Fruit fly (Drosophila melanogaster) whole organism, embryonic: ENCODE results near the gene CG10834.
A peak's percentile ranks its signal among the peaks of the same experiment; 100 is the strongest.

ENCODE experiments used
- B-H2 ChIP-seq: fragments of 200-800 bp; sonication (Bioruptor generic); optimal IDR thresholded peaks from 2 replicates; lab custom pipeline; 2018; ENCODE audit warnings: missing biosample characterization, mild to moderate bottlenecking, missing genetic modification characterization
- CG11695 ChIP-seq: fragments of 200-800 bp; sonication (Bioruptor generic); IDR thresholded peaks from 3 replicates; pipeline ENCODE4 v1.3.6; 2022; ENCODE audit warnings: missing biosample characterization, missing genetic modification characterization
- CG11696 ChIP-seq: fragments of 200-800 bp; sonication (Bioruptor generic); IDR thresholded peaks from 2 replicates; pipeline ENCODE4 v1.3.6; 2022; ENCODE audit warnings: missing biosample characterization, missing genetic modification characterization
- CG14050 ChIP-seq: fragments of 200-800 bp; sonication (Bioruptor generic); IDR thresholded peaks from 3 replicates; pipeline ENCODE4 v1.3.6; 2022; ENCODE audit warnings: missing biosample characterization, missing genetic modification characterization
- CG14860 ChIP-seq: fragments of 200-800 bp; sonication (Bioruptor generic); IDR thresholded peaks from 3 replicates; pipeline ENCODE4 v1.3.6; 2022; ENCODE audit warnings: missing biosample characterization, missing genetic modification characterization; ENCODE audit not compliant: partially characterized antibody
- CG16813 ChIP-seq: fragments of 200-800 bp; sonication (Bioruptor generic); IDR thresholded peaks from 3 replicates; pipeline ENCODE4 v1.3.6; 2022; ENCODE audit warnings: missing biosample characterization, missing genetic modification characterization; ENCODE audit not compliant: partially characterized antibody
- CG31388 ChIP-seq: fragments of 200-800 bp; sonication (Bioruptor generic); optimal IDR thresholded peaks from 2 replicates; lab custom pipeline; 2016; ENCODE audit warnings: missing biosample characterization, missing genetic modification characterization
- CG4360 ChIP-seq: fragments of 200-800 bp; sonication (Bioruptor generic); IDR thresholded peaks from 2 replicates; pipeline ENCODE4 v1.3.6; 2022; ENCODE audit warnings: missing biosample characterization, missing genetic modification characterization
- CG4617 ChIP-seq: fragments of 200-800 bp; sonication (Bioruptor generic); optimal IDR thresholded peaks from 3 replicates; lab custom pipeline; 2016; ENCODE audit warnings: missing biosample characterization, missing genetic modification characterization, borderline replicate concordance
- CG7786 ChIP-seq: fragments of 200-800 bp; sonication (Bioruptor generic); optimal IDR thresholded peaks from 2 replicates; lab custom pipeline; 2016; ENCODE audit warnings: missing biosample characterization, missing genetic modification characterization
- CG7963 ChIP-seq: fragments of 200-800 bp; sonication (Bioruptor generic); IDR thresholded peaks from 3 replicates; pipeline ENCODE4 v1.3.6; 2022; ENCODE audit warnings: missing biosample characterization, missing genetic modification characterization; ENCODE audit not compliant: partially characterized antibody
- CG8924 ChIP-seq: fragments of 200-800 bp; optimal IDR thresholded peaks from 3 replicates; lab custom pipeline; 2019; ENCODE audit warnings: missing biosample characterization, mild to moderate bottlenecking, missing genetic modification characterization, moderate library complexity
- CG8944 ChIP-seq: fragments of 200-800 bp; sonication (Bioruptor generic); optimal IDR thresholded peaks from 3 replicates; lab custom pipeline; 2016; ENCODE audit warnings: missing biosample characterization, missing genetic modification characterization
- E2f2 ChIP-seq: fragments of 200-800 bp; sonication (Bioruptor generic); IDR thresholded peaks from 2 replicates; pipeline ENCODE4 v1.3.6; 2022; ENCODE audit warnings: missing biosample characterization, missing genetic modification characterization
- HLH4C ChIP-seq: fragments of 200-800 bp; sonication (Bioruptor generic); IDR thresholded peaks from 3 replicates; pipeline ENCODE4 v1.3.6; 2022; ENCODE audit warnings: missing biosample characterization, missing genetic modification characterization; ENCODE audit not compliant: partially characterized antibody
- Hmr ChIP-seq: fragments of 200-800 bp; sonication (Bioruptor generic); optimal IDR thresholded peaks from 3 replicates; lab custom pipeline; 2017; ENCODE audit warnings: mild to moderate bottlenecking, missing biosample characterization, missing genetic modification reagents, missing genetic modification characterization
- Stat92E ChIP-seq, 3 experiments: fragments of >200 bp in 2 of 3; fragments of 200-800 bp in 1 of 3; sonication (Bioruptor generic) in 1 of 3; optimal IDR thresholded peaks; 2 replicates each; lab custom pipeline; 2017 to 2019; ENCODE audit warnings: missing biosample characterization in 3 of 3, missing genetic modification characterization in 3 of 3, mild to moderate bottlenecking in 1 of 3, moderate library complexity in 1 of 3
- amos ChIP-seq: fragments of 200-800 bp; sonication (Bioruptor generic); IDR thresholded peaks from 2 replicates; pipeline ENCODE4 v1.3.6; 2022; ENCODE audit warnings: missing biosample characterization, missing genetic modification characterization; ENCODE audit not compliant: partially characterized antibody
- ase ChIP-seq: fragments of 200-800 bp; sonication (Bioruptor generic); IDR thresholded peaks from 3 replicates; pipeline ENCODE4 v1.3.6; 2022; ENCODE audit warnings: missing biosample characterization, missing genetic modification characterization
- caup ChIP-seq: fragments of 200-800 bp; sonication (Bioruptor generic); optimal IDR thresholded peaks from 3 replicates; lab custom pipeline; 2017; ENCODE audit warnings: missing biosample characterization, mild to moderate bottlenecking, missing genetic modification characterization, moderate library complexity; ENCODE audit not compliant: severe bottlenecking
- cg ChIP-seq: fragments of 200-800 bp; sonication (Bioruptor generic); optimal IDR thresholded peaks from 3 replicates; lab custom pipeline; 2019; ENCODE audit warnings: missing biosample characterization, mild to moderate bottlenecking, missing genetic modification characterization, moderate library complexity
- eve ChIP-seq, 2 experiments: fragments of >200 bp; optimal IDR thresholded peaks; 2 replicates each; lab custom pipeline; 2017; ENCODE audit warnings: missing biosample characterization in 2 of 2, missing genetic modification characterization in 2 of 2
- lab ChIP-seq: fragments of 200-800 bp; sonication (Bioruptor generic); optimal IDR thresholded peaks from 3 replicates; lab custom pipeline; 2017; ENCODE audit warnings: missing biosample characterization, missing genetic modification characterization, mild to moderate bottlenecking, moderate library complexity, missing genetic modification reagents
- nerfin-2 ChIP-seq: fragments of 200-800 bp; sonication (Bioruptor generic); IDR thresholded peaks from 2 replicates; pipeline ENCODE4 v1.3.6; 2022; ENCODE audit warnings: missing biosample characterization, missing genetic modification characterization; ENCODE audit not compliant: partially characterized antibody
- odd ChIP-seq: fragments of 200-800 bp; sonication (Bioruptor generic); optimal IDR thresholded peaks from 2 replicates; lab custom pipeline; 2017; ENCODE audit warnings: missing biosample characterization, mild to moderate bottlenecking, missing genetic modification characterization
- pb ChIP-seq: fragments of 200-800 bp; sonication (Bioruptor generic); optimal IDR thresholded peaks from 3 replicates; lab custom pipeline; 2016; ENCODE audit warnings: missing biosample characterization, missing genetic modification characterization
- prd ChIP-seq, 3 experiments: fragments of >200 bp in 2 of 3; fragments of 200-800 bp in 1 of 3; sonication (Bioruptor generic) in 1 of 3; optimal IDR thresholded peaks in 2 of 3; IDR thresholded peaks in 1 of 3; 2 replicates in 2 of 3; 3 replicates in 1 of 3; pipeline versions ENCODE4 v1.3.6 to Lab custom; 2017 to 2022; ENCODE audit warnings: missing biosample characterization in 1 of 3, missing genetic modification characterization in 1 of 3
- unc-4 ChIP-seq: fragments of 200-800 bp; sonication (Bioruptor generic); IDR thresholded peaks from 2 replicates; pipeline ENCODE4 v1.3.6; 2022; ENCODE audit warnings: missing biosample characterization, missing genetic modification characterization; ENCODE audit not compliant: partially characterized antibody

Gene CG10834

dm6 chr2L:22065243-22065642 lies 41.9 kb downstream of the CG10834 start, which contains the start of gene CG42597:
Gene CG42597, minus strand, starts transcription at chr2L:22065343.
- TF ChIP-seq prd (optimal IDR thresholded peaks at IDR 0.05; lab: Kevin White, UChicago) (no peak), prd (GFP tag; IDR thresholded peaks at IDR 0.05; lab: Robert Waterston, UW) (no peak), CG4617 (GFP tag; lab: Kevin White, UChicago) (no peak), eve (GFP tag; optimal IDR thresholded peaks at IDR 0.05; lab: Kevin White, UChicago) (no peak), CG8944 (GFP tag; lab: Kevin White, UChicago) (no peak), CG7786 (GFP tag; lab: Kevin White, UChicago) (no peak), B-H2 (GFP tag; lab: Kevin White, UChicago) (no peak), E2f2 (no peak), CG14050 (GFP tag; lab: Robert Waterston, UW) (no peak), CG8924 (no peak), lab (no peak), cg (GFP tag; lab: Kevin White, UChicago) (no peak), caup (GFP tag; lab: Kevin White, UChicago) (no peak), Hmr (GFP tag; lab: Kevin White, UChicago) (no peak), CG4360 (no peak), CG31388 (GFP tag; lab: Kevin White, UChicago) (no peak), CG11695 (GFP tag; lab: Robert Waterston, UW) (no peak)

DNA sequence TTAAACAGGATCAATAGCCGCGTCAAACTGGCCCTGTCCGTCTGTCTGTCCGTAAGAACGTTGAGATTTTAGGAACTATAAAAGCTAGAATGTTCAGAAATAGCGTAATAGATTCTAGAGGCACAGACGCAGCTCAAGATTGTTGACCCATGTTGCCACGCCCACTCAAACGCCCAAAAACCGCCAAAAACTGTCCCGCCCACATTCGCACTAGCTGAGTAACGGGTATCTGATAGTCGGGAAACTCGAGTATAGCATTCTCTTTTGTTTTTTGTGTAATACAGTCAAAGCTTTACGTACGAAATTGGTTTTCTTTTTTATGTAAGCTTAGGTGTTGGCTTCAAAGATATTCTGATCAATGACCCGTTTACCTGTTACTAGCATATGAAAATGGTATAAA lies 47.3 kb downstream of the CG10834 start:
- TF ChIP-seq CG16813 (peak; percentile 57), CG11696 (no peak), odd (no peak), unc-4 (GFP tag; lab: Robert Waterston, UW) (no peak), CG7963 (GFP tag; lab: Robert Waterston, UW) (peak; percentile 57; the same call in 1 of the 3 replicates), ase (GFP tag; lab: Robert Waterston, UW) (no peak), HLH4C (peak; percentile 51; the same call in 2 of the 3 replicates), nerfin-2 (GFP tag; lab: Robert Waterston, UW) (peak; percentile 23; the same call in 1 of the 2 replicates), amos (0 out of 2 replicates have a peak, but pooled peaks have one; percentile 7), pb (no peak), Stat92E (GFP tag; optimal IDR thresholded peaks at IDR 0.05; lab: Kevin White, UChicago) (no peak), CG14860 (GFP tag; lab: Robert Waterston, UW) (peak; percentile 36; the same call in 1 of the 3 replicates)
- TF ChIP-seq, all 482 proteins: peak for 6
